Worm (Caenorhabditis elegans): ENCODE measurements around the gene zig-11.

zig-11 gene

ce11 chrV:1868596-1869263 lies 24.0 kb downstream of the zig-11 start, which contains the start of gene knl-3 (continued):
- 0 out of 2 replicates have a peak, but pooled peaks have one; percentile 31 for TF ChIP-seq unc-3 (GFP tag; conservative IDR thresholded peaks at IDR 0.05)
- peak; percentile 67 for TF ChIP-seq unc-3 (tag; optimal IDR thresholded peaks at IDR 0.05)
- peak; percentile 26 for TF ChIP-seq unc-55 (GFP tag; optimal IDR thresholded peaks at IDR 0.05)
- TF ChIP-seq ceh-9 (tag; optimal IDR thresholded peaks at IDR 0.05) = no peak
- peak; percentile 49 for TF ChIP-seq ceh-18 (tag; optimal IDR thresholded peaks at IDR 0.05)
- peak; percentile 31 for TF ChIP-seq ttx-3 (tag; optimal IDR thresholded peaks at IDR 0.05)
- TF ChIP-seq ceh-31 (tag; optimal IDR thresholded peaks at IDR 0.05) = peak; percentile 80
- peak; percentile 45 for TF ChIP-seq syd-9 (tag; optimal IDR thresholded peaks at IDR 0.05)
- TF ChIP-seq fax-1 (tag; optimal IDR thresholded peaks at IDR 0.05) = peak; percentile 37
- TF ChIP-seq ama-1 (optimal IDR thresholded peaks at IDR 0.05) = no peak
- peak; percentile 28 for TF ChIP-seq lim-6 (tag; optimal IDR thresholded peaks at IDR 0.05)
- no peak for TF ChIP-seq eyg-1 (tag; optimal IDR thresholded peaks at IDR 0.05)
- TF ChIP-seq sdc-2 (tag; optimal IDR thresholded peaks at IDR 0.05) = peak; percentile 30
- TF ChIP-seq ceh-34 (tag; optimal IDR thresholded peaks at IDR 0.05) = peak; percentile 68
- peak; percentile 7 for TF ChIP-seq ets-4 (tag; optimal IDR thresholded peaks at IDR 0.05)
- TF ChIP-seq ref-2 (tag; optimal IDR thresholded peaks at IDR 0.05) = peak; percentile 61
- TF ChIP-seq pros-1 (tag; optimal IDR thresholded peaks at IDR 0.05) = no peak
- no peak for TF ChIP-seq hlh-6 (tag; optimal IDR thresholded peaks at IDR 0.05)
- TF ChIP-seq unc-86 (tag; optimal IDR thresholded peaks at IDR 0.05) = peak; percentile 67
- no peak for TF ChIP-seq F13H6.1 (tag; optimal IDR thresholded peaks at IDR 0.05)
- TF ChIP-seq ztf-16 (tag; optimal IDR thresholded peaks at IDR 0.05) = peak; percentile 36
- TF ChIP-seq nfya-1 (tag; optimal IDR thresholded peaks at IDR 0.05) = peak; percentile 83
- no peak for TF ChIP-seq K09A11.1 (tag; optimal IDR thresholded peaks at IDR 0.05; ENCODE audit: insufficient read depth)
- TF ChIP-seq dve-1 (tag; optimal IDR thresholded peaks at IDR 0.05) = peak; percentile 66
- TF ChIP-seq nhr-11 (tag; optimal IDR thresholded peaks at IDR 0.05) = no peak
- no peak for TF ChIP-seq pha-4 (tag; optimal IDR thresholded peaks at IDR 0.05)
- TF ChIP-seq pha-2 (tag; optimal IDR thresholded peaks at IDR 0.05) = peak; percentile 66
- peak; percentile 12 for TF ChIP-seq ahr-1 (tag; optimal IDR thresholded peaks at IDR 0.05)
- TF ChIP-seq fkh-10 (GFP tag; optimal IDR thresholded peaks at IDR 0.05) = peak; percentile 49
- TF ChIP-seq npax-4 (tag; optimal IDR thresholded peaks at IDR 0.05) = no peak
- TF ChIP-seq elt-4 (tag; optimal IDR thresholded peaks at IDR 0.05) = no peak
- peak; percentile 12 for TF ChIP-seq fkh-6 (tag; optimal IDR thresholded peaks at IDR 0.05)
- TF ChIP-seq gmeb-2 (tag; optimal IDR thresholded peaks at IDR 0.05) = peak; percentile 62
- TF ChIP-seq che-1 (tag; optimal IDR thresholded peaks at IDR 0.05) = peak; percentile 38
- peak; percentile 59 for TF ChIP-seq pax-1 (tag; optimal IDR thresholded peaks at IDR 0.05)
- TF ChIP-seq hlh-13 (GFP tag; optimal IDR thresholded peaks at IDR 0.05) = peak; percentile 51
- TF ChIP-seq unc-42 (tag; optimal IDR thresholded peaks at IDR 0.05) = peak; percentile 80
- TF ChIP-seq C08G9.2 (tag; optimal IDR thresholded peaks at IDR 0.05) = peak; percentile 51
- TF ChIP-seq ceh-30 (tag; optimal IDR thresholded peaks at IDR 0.05) = peak; percentile 67
- peak; percentile 63 for TF ChIP-seq ceh-19 (GFP tag; optimal IDR thresholded peaks at IDR 0.05)
- TF ChIP-seq sox-2 (GFP tag; IDR thresholded peaks at IDR 0.05) = no peak
- peak; percentile 37 for TF ChIP-seq pat-9 (tag; optimal IDR thresholded peaks at IDR 0.05)
- peak; percentile 77 for TF ChIP-seq elt-2 (tag; optimal IDR thresholded peaks at IDR 0.05)
- no peak for TF ChIP-seq ceh-22 (tag; optimal IDR thresholded peaks at IDR 0.05)
- TF ChIP-seq T23F11.4 (GFP tag; optimal IDR thresholded peaks at IDR 0.05) = peak; percentile 27
